Worm (Caenorhabditis elegans): ENCODE measurements around the gene grl-5.
A peak's percentile ranks its signal among the peaks of the same experiment; 100 is the strongest.

The grl-5 gene

ce11 chrV:4375807-4376564, 38.5 kb downstream of the grl-5 start, which contains the start of gene F32D1.7 (continued):
- TF ChIP-seq xnd-1 (tag; optimal IDR thresholded peaks at IDR 0.05) (peak; percentile 93), lin-40 (tag; optimal IDR thresholded peaks at IDR 0.05) (no peak), nhr-80 (tag; optimal IDR thresholded peaks at IDR 0.05) (no peak), unc-62 (GFP tag; optimal IDR thresholded peaks at IDR 0.05) (no peak), efl-1 (GFP tag; optimal IDR thresholded peaks at IDR 0.05) (peak; percentile 95), bed-1 (GFP tag; IDR thresholded peaks at IDR 0.05) (no peak), tbx-9 (tag; optimal IDR thresholded peaks at IDR 0.05; ENCODE audit: borderline replicate concordance) (no peak), hmg-20 (GFP tag; IDR thresholded peaks at IDR 0.05) (no peak), lin-35 (GFP tag; optimal IDR thresholded peaks at IDR 0.05) (peak in 1 of 3 experiments; percentile 12), atf-7 (tag; optimal IDR thresholded peaks at IDR 0.05) (no peak), sptf-2 (GFP tag; optimal IDR thresholded peaks at IDR 0.05) (no peak), rcor-1 (GFP tag; IDR thresholded peaks at IDR 0.05) (peak; percentile 66), C06A6.2 (GFP tag; conservative IDR thresholded peaks at IDR 0.05) (no peak), tlf-1 (GFP tag; optimal IDR thresholded peaks at IDR 0.05) (no peak), cebp-2 (GFP tag; IDR thresholded peaks at IDR 0.05) (no peak), ceh-40 (GFP tag; IDR thresholded peaks at IDR 0.05) (no peak), F33H1.4 (GFP tag; IDR thresholded peaks at IDR 0.05) (peak; percentile 78), egrh-3 (GFP tag; IDR thresholded peaks at IDR 0.05) (no peak), hsf-1 (GFP tag; IDR thresholded peaks at IDR 0.05) (peak; percentile 59; the same call in 1 of the 2 replicates), aptf-3 (GFP tag; IDR thresholded peaks at IDR 0.05) (no peak), nhr-179 (tag; optimal IDR thresholded peaks at IDR 0.05) (no peak), unc-130 (GFP tag; optimal IDR thresholded peaks at IDR 0.05) (peak; percentile 38), hlh-26 (GFP tag; conservative IDR thresholded peaks at IDR 0.05) (no peak), F10E7.11 (tag; optimal IDR thresholded peaks at IDR 0.05) (no peak), snpc-3.4 (tag; optimal IDR thresholded peaks at IDR 0.05) (peak; percentile 70), bed-2 (GFP tag; IDR thresholded peaks at IDR 0.05) (no peak), ceh-79 (tag; optimal IDR thresholded peaks at IDR 0.05) (no peak), attf-5 (GFP tag; optimal IDR thresholded peaks at IDR 0.05) (no peak), zfh-2 (GFP tag; conservative IDR thresholded peaks at IDR 0.05) (peak; percentile 69), hmg-1.2 (GFP tag; IDR thresholded peaks at IDR 0.05) (no peak), ceh-91 (GFP tag; IDR thresholded peaks at IDR 0.05) (peak; percentile 91), egl-44 (GFP tag; IDR thresholded peaks at IDR 0.05) (no peak), lsl-1 (GFP tag; optimal IDR thresholded peaks at IDR 0.05) (peak; percentile 99), let-607 (tag; optimal IDR thresholded peaks at IDR 0.05) (no peak), rpc-1 (optimal IDR thresholded peaks at IDR 0.05) (no peak), rpc-1 (tag; optimal IDR thresholded peaks at IDR 0.05) (no peak), mel-28 (tag; optimal IDR thresholded peaks at IDR 0.05; ENCODE audit: borderline replicate concordance) (no peak), B0336.3 (GFP tag; IDR thresholded peaks at IDR 0.05) (no peak), Y95B8A.8 (GFP tag; IDR thresholded peaks at IDR 0.05) (0 out of 2 replicates have a peak, but pooled peaks have one; percentile 49), D2030.7 (GFP tag; IDR thresholded peaks at IDR 0.05) (peak; percentile 87), snpc-4 (GFP tag; optimal IDR thresholded peaks at IDR 0.05) (peak; percentile 6), snpc-4 (tag; optimal IDR thresholded peaks at IDR 0.05) (peak in 1 of 4 experiments; percentile 14), nfya-1 (tag; optimal IDR thresholded peaks at IDR 0.05; ENCODE audit: borderline replicate concordance, insufficient read depth) (no peak), nfya-2 (GFP tag; IDR thresholded peaks at IDR 0.05) (no peak)

Measured in whole organism, young adult.